Worm (Caenorhabditis elegans) whole organism, L2 larva: ENCODE results near the gene F23A7.4.
"Not testable (repeated sequence)": the region's sequence is repeated elsewhere in the genome, so short reads cannot be mapped to it uniquely, and the experiment has no call there.

Experiments
- egl-27 ChIP-seq: sonication (generic microtip); optimal IDR thresholded peaks from 3 replicates; lab custom pipeline; 2017; ENCODE audit warnings: missing biosample characterization, missing genetic modification reagents, missing genetic modification characterization
- lin-11 ChIP-seq: fragments of 150-350 bp; sonication (generic microtip); optimal IDR thresholded peaks from 2 replicates; lab custom pipeline; 2014; ENCODE audit warnings: missing biosample characterization, missing genetic modification characterization, inconsistent platforms, mixed read lengths
- lsy-2 ChIP-seq, 2 experiments: fragments of 150-350 bp in 1 of 2; sonication (generic microtip) in 1 of 2; optimal IDR thresholded peaks; 2 replicates each; lab custom pipeline; 2014 to 2017; ENCODE audit warnings: missing biosample characterization in 2 of 2, missing genetic modification characterization in 2 of 2
- mab-5 ChIP-seq: fragments of 150-350 bp; optimal IDR thresholded peaks from 2 replicates; lab custom pipeline; 2014; ENCODE audit warnings: missing biosample characterization, missing genetic modification characterization
- nhr-237 ChIP-seq: fragments of 150-350 bp; optimal IDR thresholded peaks from 2 replicates; lab custom pipeline; 2014; ENCODE audit warnings: missing biosample characterization, missing genetic modification characterization
- skn-1 ChIP-seq: sonication (generic microtip); optimal IDR thresholded peaks from 2 replicates; lab custom pipeline; 2017; ENCODE audit warnings: missing biosample characterization, missing genetic modification characterization
- ztf-11 ChIP-seq: sonication (generic microtip); optimal IDR thresholded peaks from 2 replicates; lab custom pipeline; 2017; ENCODE audit warnings: missing biosample characterization, missing genetic modification characterization

- TF ChIP-seq skn-1 (tag; lab: Kevin White, UChicago); ztf-11 (tag; lab: Kevin White, UChicago); lsy-2 (tag; optimal IDR thresholded peaks at IDR 0.05; lab: Kevin White, UChicago); egl-27; nhr-237 (tag; lab: Kevin White, UChicago); mab-5 (tag; lab: Kevin White, UChicago); lin-11: not testable (repeated sequence)
Measured at ce11 chrX:16213073-16213472, 667 bp downstream of the F23A7.4 start, which contains the start of gene F23A7.8.
